Worm (Caenorhabditis elegans) whole organism, L1 larva: ENCODE data around the gene F10E9.11.

Experiments
- C04F5.9 ChIP-seq: sonication (generic microtip); optimal IDR thresholded peaks from 2 replicates; lab custom pipeline; 2016; ENCODE audit warnings: missing genetic modification characterization, missing compliant biosample characterization
- C16A3.4 ChIP-seq: fragments of 150-350 bp; optimal IDR thresholded peaks from 2 replicates; lab custom pipeline; 2014; ENCODE audit warnings: missing biosample characterization, missing genetic modification characterization
- F16B12.6 ChIP-seq: fragments of 150-350 bp; optimal IDR thresholded peaks from 2 replicates; lab custom pipeline; 2014; ENCODE audit warnings: missing biosample characterization, missing genetic modification characterization
- Y116A8C.19 ChIP-seq: sonication (generic microtip); optimal IDR thresholded peaks from 2 replicates; lab custom pipeline; 2016; ENCODE audit warnings: missing compliant biosample characterization, missing genetic modification characterization, borderline replicate concordance
- aha-1 ChIP-seq: fragments of 150-350 bp; optimal IDR thresholded peaks from 2 replicates; lab custom pipeline; 2014; ENCODE audit warnings: missing biosample characterization, missing genetic modification characterization
- aly-2 ChIP-seq: fragments of 150-350 bp; optimal IDR thresholded peaks from 2 replicates; lab custom pipeline; 2014; ENCODE audit warnings: missing biosample characterization, missing genetic modification characterization
- ama-1 ChIP-seq: fragments of 150-350 bp; optimal IDR thresholded peaks from 2 replicates; lab custom pipeline; 2014
- blmp-1 ChIP-seq: fragments of 150-350 bp; optimal IDR thresholded peaks from 2 replicates; lab custom pipeline; 2014; ENCODE audit warnings: missing biosample characterization, missing genetic modification characterization
- ceh-82 ChIP-seq, 3 experiments: fragments of 150-350 bp in 1 of 3; sonication (generic microtip) in 2 of 3; optimal IDR thresholded peaks; 2 replicates each; lab custom pipeline; 2014 to 2017; ENCODE audit warnings: missing biosample characterization in 3 of 3, missing genetic modification characterization in 3 of 3
- ceh-88 ChIP-seq: fragments of 200-800 bp; sonication (Bioruptor generic); IDR thresholded peaks from 2 replicates; pipeline ENCODE4 v1.3.6; 2022; ENCODE audit warnings: missing genetic modification characterization, missing compliant biosample characterization
- ceh-90 ChIP-seq: sonication (generic microtip); optimal IDR thresholded peaks from 2 replicates; lab custom pipeline; 2016; ENCODE audit warnings: missing genetic modification characterization, missing compliant biosample characterization
- dpl-1 ChIP-seq, 3 experiments: fragments of 150-350 bp in 2 of 3; sonication (generic microtip) in 1 of 3; optimal IDR thresholded peaks; 2 replicates each; lab custom pipeline; 2014 to 2017; ENCODE audit warnings: missing biosample characterization in 3 of 3, missing genetic modification characterization in 3 of 3, missing genetic modification reagents in 3 of 3
- efl-1 ChIP-seq, 4 experiments: fragments of 150-350 bp; optimal IDR thresholded peaks in 3 of 4; peaks in 1 of 4; 1 replicate in 1 of 4; 2 replicates in 3 of 4; lab custom pipeline; 2014; ENCODE audit warnings: missing biosample characterization in 2 of 4, missing genetic modification characterization in 2 of 4, missing genetic modification reagents in 2 of 4
- egl-27 ChIP-seq, 2 experiments: fragments of 150-350 bp in 1 of 2; sonication (generic microtip); optimal IDR thresholded peaks; 3 replicates each; lab custom pipeline; 2017 to 2018; ENCODE audit warnings: missing biosample characterization in 2 of 2, missing genetic modification characterization in 2 of 2, missing genetic modification reagents in 2 of 2
- elt-2 ChIP-seq: sonication (generic microtip); optimal IDR thresholded peaks from 2 replicates; lab custom pipeline; 2016; ENCODE audit warnings: missing genetic modification characterization, mild to moderate bottlenecking, inconsistent platforms, missing compliant biosample characterization, missing genetic modification reagents
- ets-5 ChIP-seq: fragments of 200-800 bp; sonication (Bioruptor generic); IDR thresholded peaks from 2 replicates; pipeline ENCODE4 v1.3.6; 2022; ENCODE audit warnings: missing genetic modification characterization, missing compliant biosample characterization
- fkh-8 ChIP-seq: sonication (generic microtip); optimal IDR thresholded peaks from 2 replicates; lab custom pipeline; 2016; ENCODE audit warnings: mild to moderate bottlenecking, missing genetic modification characterization, missing compliant biosample characterization
- grh-1 ChIP-seq: fragments of 200-800 bp; sonication (Bioruptor generic); IDR thresholded peaks from 2 replicates; pipeline ENCODE4 v1.3.6; 2022; ENCODE audit warnings: missing genetic modification reagents, missing genetic modification characterization, missing compliant biosample characterization
- hlh-4 ChIP-seq: sonication (generic microtip); optimal IDR thresholded peaks from 2 replicates; lab custom pipeline; 2016; ENCODE audit warnings: mild to moderate bottlenecking, missing genetic modification characterization, missing compliant biosample characterization
- irx-1 ChIP-seq: sonication (generic microtip); optimal IDR thresholded peaks from 2 replicates; lab custom pipeline; 2016; ENCODE audit warnings: missing genetic modification characterization, missing compliant biosample characterization
- isw-1 ChIP-seq: fragments of 200-800 bp; sonication (Bioruptor generic); IDR thresholded peaks from 2 replicates; pipeline ENCODE4 v1.3.6; 2022; ENCODE audit warnings: missing genetic modification characterization, missing compliant biosample characterization
- lin-13 ChIP-seq: fragments of 150-350 bp; optimal IDR thresholded peaks from 2 replicates; lab custom pipeline; 2014; ENCODE audit warnings: missing biosample characterization, missing genetic modification reagents, missing genetic modification characterization
- lin-14 ChIP-seq: fragments of 200-800 bp; sonication (Bioruptor generic); optimal IDR thresholded peaks from 2 replicates; lab custom pipeline; 2018; ENCODE audit warnings: mild to moderate bottlenecking, missing genetic modification characterization, moderate library complexity, missing compliant biosample characterization
- lin-15B ChIP-seq: fragments of 150-350 bp; sonication (generic microtip); optimal IDR thresholded peaks from 3 replicates; lab custom pipeline; 2014; ENCODE audit warnings: missing biosample characterization, missing genetic modification characterization
- lin-35 ChIP-seq, 2 experiments: fragments of 150-350 bp; optimal IDR thresholded peaks; 2 replicates each; lab custom pipeline; 2014; ENCODE audit warnings: missing biosample characterization in 2 of 2, missing genetic modification characterization in 2 of 2, missing genetic modification reagents in 2 of 2
- lin-39 ChIP-seq: fragments of 150-350 bp; optimal IDR thresholded peaks from 2 replicates; lab custom pipeline; 2014; ENCODE audit warnings: missing biosample characterization, missing genetic modification reagents, missing genetic modification characterization
- lir-3 ChIP-seq: sonication (generic microtip); optimal IDR thresholded peaks from 2 replicates; lab custom pipeline; 2016; ENCODE audit warnings: mild to moderate bottlenecking, missing genetic modification characterization, moderate library complexity, missing compliant biosample characterization; ENCODE audit not compliant: poor library complexity
- mdl-1 ChIP-seq, 2 experiments: fragments of 150-350 bp; optimal IDR thresholded peaks; 2 replicates each; lab custom pipeline; 2014 to 2017; ENCODE audit warnings: missing biosample characterization in 2 of 2, missing genetic modification characterization in 2 of 2, inconsistent platforms in 1 of 2
- mef-2 ChIP-seq: fragments of 150-350 bp; optimal IDR thresholded peaks from 2 replicates; lab custom pipeline; 2014; ENCODE audit warnings: missing biosample characterization, missing genetic modification characterization
- mep-1 ChIP-seq: fragments of 150-350 bp; optimal IDR thresholded peaks from 2 replicates; lab custom pipeline; 2014; ENCODE audit warnings: missing biosample characterization, missing genetic modification characterization
- nhr-11 ChIP-seq: fragments of 150-350 bp; optimal IDR thresholded peaks from 2 replicates; lab custom pipeline; 2014; ENCODE audit warnings: missing biosample characterization, missing genetic modification characterization
- nhr-12 ChIP-seq: sonication (generic microtip); optimal IDR thresholded peaks from 2 replicates; lab custom pipeline; 2017; ENCODE audit warnings: missing biosample characterization, missing genetic modification characterization
- nhr-19 ChIP-seq: fragments of 200-800 bp; sonication (Bioruptor generic); conservative IDR thresholded peaks from 2 replicates; pipeline ENCODE4 v1.3.6; 2022; ENCODE audit warnings: missing genetic modification characterization, missing compliant biosample characterization
- nhr-237 ChIP-seq: fragments of 150-350 bp; optimal IDR thresholded peaks from 2 replicates; lab custom pipeline; 2014; ENCODE audit warnings: missing biosample characterization, missing genetic modification characterization
- nhr-28 ChIP-seq: fragments of 150-350 bp; optimal IDR thresholded peaks from 2 replicates; lab custom pipeline; 2014; ENCODE audit warnings: missing biosample characterization, missing genetic modification characterization
- nhr-47 ChIP-seq: sonication (generic microtip); optimal IDR thresholded peaks from 2 replicates; lab custom pipeline; 2016; ENCODE audit warnings: mild to moderate bottlenecking, missing genetic modification characterization, moderate library complexity, missing compliant biosample characterization
- nhr-71 ChIP-seq: sonication (generic microtip); optimal IDR thresholded peaks from 2 replicates; lab custom pipeline; 2016; ENCODE audit warnings: mild to moderate bottlenecking, missing genetic modification characterization, moderate library complexity, missing compliant biosample characterization
- nhr-76 ChIP-seq: sonication (generic microtip); optimal IDR thresholded peaks from 2 replicates; lab custom pipeline; 2017; ENCODE audit warnings: missing biosample characterization, missing genetic modification characterization
- nhr-77 ChIP-seq: fragments of 150-350 bp; optimal IDR thresholded peaks from 2 replicates; lab custom pipeline; 2014; ENCODE audit warnings: missing biosample characterization, missing genetic modification characterization
- nhr-84 ChIP-seq: sonication (generic microtip); optimal IDR thresholded peaks from 2 replicates; lab custom pipeline; 2017; ENCODE audit warnings: missing biosample characterization, missing genetic modification characterization
- nhr-90 ChIP-seq: sonication (generic microtip); optimal IDR thresholded peaks from 2 replicates; lab custom pipeline; 2016; ENCODE audit warnings: mild to moderate bottlenecking, missing genetic modification characterization, missing compliant biosample characterization; ENCODE audit not compliant: poor library complexity
- rnt-1 ChIP-seq: sonication (generic microtip); optimal IDR thresholded peaks from 2 replicates; lab custom pipeline; 2016; ENCODE audit warnings: mild to moderate bottlenecking, missing genetic modification characterization, moderate library complexity, missing compliant biosample characterization
- skn-1 ChIP-seq: fragments of 150-350 bp; optimal IDR thresholded peaks from 2 replicates; lab custom pipeline; 2014; ENCODE audit warnings: missing biosample characterization, missing genetic modification characterization
- snpc-4 ChIP-seq: fragments of 150-350 bp; optimal IDR thresholded peaks from 2 replicates; lab custom pipeline; 2014; ENCODE audit warnings: missing biosample characterization, missing genetic modification characterization
- snu-23 ChIP-seq: sonication (generic microtip); optimal IDR thresholded peaks from 2 replicates; lab custom pipeline; 2016; ENCODE audit warnings: missing genetic modification characterization, missing compliant biosample characterization
- sox-4 ChIP-seq: sonication (generic microtip); optimal IDR thresholded peaks from 2 replicates; lab custom pipeline; 2016; ENCODE audit warnings: missing genetic modification characterization, missing compliant biosample characterization
- tbx-2 ChIP-seq: sonication (generic microtip); optimal IDR thresholded peaks from 2 replicates; lab custom pipeline; 2016; ENCODE audit warnings: missing genetic modification characterization, missing compliant biosample characterization
- tlp-1 ChIP-seq: fragments of 150-350 bp; optimal IDR thresholded peaks from 2 replicates; lab custom pipeline; 2014; ENCODE audit warnings: missing biosample characterization, missing genetic modification characterization
- unc-130 ChIP-seq: fragments of 150-350 bp; optimal IDR thresholded peaks from 2 replicates; lab custom pipeline; 2017; ENCODE audit warnings: missing biosample characterization, missing genetic modification characterization, inconsistent platforms
- unc-30 ChIP-seq: sonication (generic microtip); optimal IDR thresholded peaks from 2 replicates; lab custom pipeline; 2017; ENCODE audit warnings: missing biosample characterization, missing genetic modification characterization
- unc-62 ChIP-seq: fragments of 150-350 bp; optimal IDR thresholded peaks from 2 replicates; lab custom pipeline; 2014; ENCODE audit warnings: missing biosample characterization, missing genetic modification reagents, missing genetic modification characterization
- unc-86 ChIP-seq: sonication (generic microtip); optimal IDR thresholded peaks from 2 replicates; lab custom pipeline; 2016; ENCODE audit warnings: missing genetic modification characterization, missing compliant biosample characterization
- ztf-11 ChIP-seq, 2 experiments: sonication (generic microtip); optimal IDR thresholded peaks; 2 replicates each; lab custom pipeline; 2016 to 2017; ENCODE audit warnings: missing genetic modification characterization in 2 of 2, missing biosample characterization in 1 of 2, missing compliant biosample characterization in 1 of 2

The F10E9.11 gene

DNA sequence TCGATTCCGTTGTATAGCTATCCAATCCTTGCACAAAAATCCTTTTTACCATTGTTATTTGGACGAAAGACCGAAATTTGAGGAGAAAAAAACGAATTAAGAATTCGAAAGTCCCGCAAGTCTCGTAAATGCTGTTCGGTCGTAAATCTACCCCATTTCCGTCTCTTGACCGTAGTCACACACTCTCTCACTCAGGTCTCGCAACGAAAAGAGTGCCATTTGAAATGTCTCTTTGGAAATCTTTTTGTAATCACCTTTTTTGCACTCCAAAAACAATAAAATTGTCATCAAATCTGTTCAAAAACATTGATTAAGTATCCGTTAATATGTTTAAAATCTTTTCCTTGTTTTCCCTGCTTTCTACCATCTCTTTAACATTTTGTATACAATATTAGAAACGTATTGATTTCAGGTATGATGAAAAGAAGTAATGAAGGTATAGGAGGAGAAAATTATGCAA lies 39.2 kb upstream of the F10E9.11 start, which contains the start of the genes R05D3.8 and rfp-1:
R05D3.8 (minus strand) TSS at position 115 of the 460 bp plus-strand sequence.
rfp-1 (plus strand) TSS at position 410 of the 460 bp plus-strand sequence.
- TF ChIP-seq C16A3.4 (tag; lab: Kevin White, UChicago) = peak; percentile 91
- TF ChIP-seq ama-1 (lab: Kevin White, UChicago) = no peak
- TF ChIP-seq C04F5.9 = peak; percentile 58
- no peak for TF ChIP-seq nhr-12 (tag; lab: Kevin White, UChicago)
- peak; percentile 42 for TF ChIP-seq lir-3
- peak; percentile 77 for TF ChIP-seq fkh-8 (tag; lab: Kevin White, UChicago)
- peak; percentile 63 for TF ChIP-seq nhr-90 (tag; lab: Kevin White, UChicago)
- TF ChIP-seq efl-1 (optimal IDR thresholded peaks at IDR 0.05; lab: Kevin White, UChicago) = peak; percentile 89 to 92
- TF ChIP-seq efl-1 (GFP tag; optimal IDR thresholded peaks at IDR 0.05 in 1 of 2; lab: Kevin White, UChicago) = peak; percentile 80 to 97
- peak; percentile 85 for TF ChIP-seq lin-14 (GFP tag; lab: Kevin White, UChicago)
- TF ChIP-seq ceh-88 (GFP tag; lab: Robert Waterston, UW) = 0 out of 2 replicates have a peak, but pooled peaks have one; percentile 36
- TF ChIP-seq lin-39 = peak; percentile 44
- TF ChIP-seq lin-35 (GFP tag; optimal IDR thresholded peaks at IDR 0.05; lab: Kevin White, UChicago) = peak; percentile 87 to 91
- TF ChIP-seq ceh-90 (tag; lab: Kevin White, UChicago) = no peak
- TF ChIP-seq mdl-1 (tag; optimal IDR thresholded peaks at IDR 0.05; lab: Kevin White, UChicago) = peak in 1 of 2 experiments; percentile 67
- peak; percentile 92 for TF ChIP-seq lin-15B (tag; lab: Kevin White, UChicago)
- TF ChIP-seq nhr-76 (tag; lab: Kevin White, UChicago) = no peak
- peak; percentile 56 for TF ChIP-seq aly-2 (tag; lab: Kevin White, UChicago)
- TF ChIP-seq nhr-71 (tag; lab: Kevin White, UChicago) = peak; percentile 85
- peak; percentile 73 for TF ChIP-seq lin-13 (GFP tag; lab: Kevin White, UChicago)
- no peak for TF ChIP-seq Y116A8C.19
- TF ChIP-seq nhr-77 = peak; percentile 90
- peak; percentile 60 for TF ChIP-seq isw-1 (GFP tag; lab: Robert Waterston, UW)
- TF ChIP-seq snpc-4 (tag; lab: Kevin White, UChicago) = peak; percentile 4
- no peak for TF ChIP-seq hlh-4
- peak; percentile 86 for TF ChIP-seq blmp-1
- peak; percentile 58 to 88 (median 61) for TF ChIP-seq ceh-82 (tag; optimal IDR thresholded peaks at IDR 0.05; lab: Kevin White, UChicago)
- TF ChIP-seq nhr-11 = no peak
- TF ChIP-seq snu-23 (GFP tag; lab: Kevin White, UChicago) = peak; percentile 88
- TF ChIP-seq sox-4 = no peak
- TF ChIP-seq tlp-1 (tag; lab: Kevin White, UChicago) = no peak
- peak; percentile 21 for TF ChIP-seq elt-2 (tag; lab: Kevin White, UChicago)
- TF ChIP-seq nhr-28 (tag; lab: Kevin White, UChicago) = no peak
- TF ChIP-seq unc-62 (GFP tag; lab: Kevin White, UChicago) = no peak
- peak; percentile 76 for TF ChIP-seq tbx-2 (tag; lab: Kevin White, UChicago)
- TF ChIP-seq unc-30 (tag; lab: Kevin White, UChicago) = no peak
- TF ChIP-seq mef-2 (tag; lab: Kevin White, UChicago) = no peak
- TF ChIP-seq nhr-19 (GFP tag; lab: Robert Waterston, UW) = peak; percentile 68
- TF ChIP-seq skn-1 (tag; lab: Kevin White, UChicago) = peak; percentile 59
- peak; percentile 80 for TF ChIP-seq nhr-47 (tag; lab: Kevin White, UChicago)
- no peak for TF ChIP-seq ets-5 (GFP tag; lab: Robert Waterston, UW)
- TF ChIP-seq aha-1 (tag; lab: Kevin White, UChicago) = no peak
- TF ChIP-seq irx-1 (tag; lab: Kevin White, UChicago) = peak; percentile 28
- TF ChIP-seq dpl-1 (GFP tag; optimal IDR thresholded peaks at IDR 0.05; lab: Kevin White, UChicago) = peak; percentile 80 to 86 (median 85)
- TF ChIP-seq unc-86 (tag; lab: Kevin White, UChicago) = peak; percentile 63
- peak; percentile 91 for TF ChIP-seq mep-1 (tag; lab: Kevin White, UChicago)
- peak; percentile 71 for TF ChIP-seq unc-130
- peak; percentile 79 for TF ChIP-seq rnt-1 (tag; lab: Kevin White, UChicago)
- no peak for TF ChIP-seq egl-27 (tag; optimal IDR thresholded peaks at IDR 0.05; lab: Kevin White, UChicago)
- TF ChIP-seq ztf-11 (tag; optimal IDR thresholded peaks at IDR 0.05; lab: Kevin White, UChicago) = peak in 1 of 2 experiments; percentile 9
- peak; percentile 66 for TF ChIP-seq grh-1 (GFP tag; lab: Robert Waterston, UW)
- TF ChIP-seq nhr-237 (tag; lab: Kevin White, UChicago) = peak; percentile 36
- TF ChIP-seq nhr-84 (tag; lab: Kevin White, UChicago) = no peak
- peak; percentile 53 for TF ChIP-seq F16B12.6 (tag; lab: Kevin White, UChicago)
